Worm (Caenorhabditis elegans): Measurements from ENCODE around the gene htas-1.

The htas-1 gene

DNA sequence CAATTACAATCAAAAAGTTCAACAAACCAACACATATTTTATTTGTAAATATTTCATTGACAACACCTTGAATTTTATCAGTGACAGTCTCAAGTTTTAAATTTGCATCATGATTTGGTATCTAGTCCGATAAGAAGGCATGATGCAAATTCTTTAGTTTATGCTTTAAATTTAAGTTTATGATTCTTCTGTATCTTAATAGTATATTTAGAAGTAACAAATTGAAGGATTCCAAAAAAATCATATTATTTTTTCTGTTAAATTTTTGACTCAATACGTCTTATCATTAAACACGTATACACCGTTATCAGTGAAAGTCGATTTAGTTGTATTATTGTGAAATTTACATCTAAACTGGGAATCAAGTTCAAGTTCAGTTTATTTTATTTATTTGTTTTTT, 32.1 kb downstream of the htas-1 start, which contains the start of gene chca-1:
Gene chca-1 (plus strand): TSS at position 161 of the 400 bp plus-strand sequence.
- TF ChIP-seq nhr-80 (tag; optimal IDR thresholded peaks at IDR 0.05) (peak; percentile 93), mxl-1 (tag; optimal IDR thresholded peaks at IDR 0.05) (no peak), ama-1 (optimal IDR thresholded peaks at IDR 0.05) (no peak), ama-1 (GFP tag; optimal IDR thresholded peaks at IDR 0.05) (no peak), let-607 (tag; optimal IDR thresholded peaks at IDR 0.05) (peak in 1 of 2 experiments; percentile 55)

- no peak for TF ChIP-seq F55B11.4 (tag; optimal IDR thresholded peaks at IDR 0.05; ENCODE audit: borderline replicate concordance, insufficient read depth)
Observed at ce11 chrIV:9648682-9649081, 34.7 kb downstream of the htas-1 start, which contains the start of gene srm-3. Gene srm-3, plus strand, starts transcription at chrIV:9648982.

ce11 chrIV:9647789-9648361, 35.5 kb downstream of the htas-1 start, which contains the start of gene amph-1:
Gene amph-1, minus strand, starts transcription at chrIV:9647873.
- TF ChIP-seq Y53G8AR.9 (GFP tag; conservative IDR thresholded peaks at IDR 0.05): no peak
- no peak for TF ChIP-seq F57A8.1 (GFP tag; optimal IDR thresholded peaks at IDR 0.05)
- TF ChIP-seq rcor-1 (GFP tag; IDR thresholded peaks at IDR 0.05): no peak
- TF ChIP-seq ceh-100 (GFP tag; IDR thresholded peaks at IDR 0.05): no peak
- TF ChIP-seq nhr-80 (tag; optimal IDR thresholded peaks at IDR 0.05): peak; percentile 36
- TF ChIP-seq sdz-38 (tag; optimal IDR thresholded peaks at IDR 0.05): no peak
- no peak for TF ChIP-seq let-526 (GFP tag; IDR thresholded peaks at IDR 0.05)
- no peak for TF ChIP-seq madf-6 (GFP tag; IDR thresholded peaks at IDR 0.05)
- TF ChIP-seq ztf-25 (GFP tag; IDR thresholded peaks at IDR 0.05): no peak
- no peak for TF ChIP-seq madf-3 (GFP tag; IDR thresholded peaks at IDR 0.05)
- TF ChIP-seq mel-28 (tag; optimal IDR thresholded peaks at IDR 0.05; ENCODE audit: borderline replicate concordance): no peak
- TF ChIP-seq lin-35 (GFP tag; optimal IDR thresholded peaks at IDR 0.05): no peak
- TF ChIP-seq lag-1 (GFP tag; IDR thresholded peaks at IDR 0.05): no peak
- TF ChIP-seq K12H6.12 (tag; optimal IDR thresholded peaks at IDR 0.05): no peak
- TF ChIP-seq Y53F4B.3 (GFP tag; IDR thresholded peaks at IDR 0.05): no peak
- TF ChIP-seq F49E8.2 (tag; optimal IDR thresholded peaks at IDR 0.05; ENCODE audit: insufficient read depth): no peak
- TF ChIP-seq ztf-3 (GFP tag; optimal IDR thresholded peaks at IDR 0.05): no peak
- no peak for TF ChIP-seq hmg-20 (GFP tag; IDR thresholded peaks at IDR 0.05)
- no peak for TF ChIP-seq madf-8 (GFP tag; conservative IDR thresholded peaks at IDR 0.05)
- TF ChIP-seq egl-18 (GFP tag; IDR thresholded peaks at IDR 0.05): no peak
- no peak for TF ChIP-seq F52B5.7 (tag; optimal IDR thresholded peaks at IDR 0.05)
- TF ChIP-seq lin-40 (tag; optimal IDR thresholded peaks at IDR 0.05): peak; percentile 33
- TF ChIP-seq B0019.2 (GFP tag; conservative IDR thresholded peaks at IDR 0.05): no peak
- TF ChIP-seq hlh-12 (tag; optimal IDR thresholded peaks at IDR 0.05): no peak
- no peak for TF ChIP-seq dpff-1 (tag; optimal IDR thresholded peaks at IDR 0.05)
- TF ChIP-seq lin-26 (GFP tag; IDR thresholded peaks at IDR 0.05): no peak
- peak; percentile 90 for TF ChIP-seq hmg-1.2 (GFP tag; IDR thresholded peaks at IDR 0.05)
- no peak for TF ChIP-seq repo-1 (tag; optimal IDR thresholded peaks at IDR 0.05)
- TF ChIP-seq hrde-1 (tag; optimal IDR thresholded peaks at IDR 0.05; ENCODE audit: borderline replicate concordance): no peak
- peak; percentile 67 for TF ChIP-seq atf-7 (tag; optimal IDR thresholded peaks at IDR 0.05)

ce11 chrIV:9643188-9643587, 40.1 kb downstream of the htas-1 start, which contains the start of gene degl-2:
Gene degl-2, plus strand, starts transcription at chrIV:9643488.
- TF ChIP-seq unc-130 (GFP tag; optimal IDR thresholded peaks at IDR 0.05) (no peak), nhr-90 (tag; optimal IDR thresholded peaks at IDR 0.05) (no peak), ceh-58 (GFP tag; IDR thresholded peaks at IDR 0.05) (no peak), Y53F4B.3 (GFP tag; IDR thresholded peaks at IDR 0.05) (no peak), lag-1 (GFP tag; IDR thresholded peaks at IDR 0.05) (no peak), ztf-26 (tag; optimal IDR thresholded peaks at IDR 0.05) (no peak), mel-28 (tag; optimal IDR thresholded peaks at IDR 0.05; ENCODE audit: borderline replicate concordance) (no peak), snpc-3.4 (tag; optimal IDR thresholded peaks at IDR 0.05) (no peak), somi-1 (GFP tag; optimal IDR thresholded peaks at IDR 0.05) (no peak), aptf-3 (GFP tag; IDR thresholded peaks at IDR 0.05) (no peak)

Data from whole organism, young adult.